Worm (Caenorhabditis elegans): ENCODE measurements around the gene T01H3.5.

T01H3.5 gene

DNA sequence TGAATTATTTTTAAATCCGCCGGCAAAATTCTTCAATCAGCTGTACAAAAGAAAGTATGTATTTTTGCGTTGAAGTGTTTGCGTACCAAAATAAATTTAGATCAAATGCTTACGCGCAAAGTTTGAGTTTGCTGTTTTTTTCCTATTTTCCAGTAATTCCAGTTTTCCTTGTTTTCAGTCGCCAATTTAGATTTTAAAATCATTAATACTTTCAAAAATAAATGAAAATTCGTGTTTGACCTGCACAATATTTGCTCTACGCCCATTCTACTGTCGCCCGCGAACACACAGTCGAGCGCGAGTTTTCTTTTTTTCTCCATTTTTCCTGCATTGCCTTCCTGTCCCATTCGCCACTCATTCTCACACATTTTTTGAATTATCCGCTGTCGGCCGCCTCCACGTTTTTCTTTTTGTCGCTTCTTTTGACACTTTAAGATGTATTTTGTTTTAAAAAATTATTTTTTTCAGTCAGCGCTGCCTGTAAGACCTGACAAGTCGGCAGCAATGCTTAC lies 13.4 kb downstream of the T01H3.5 start, which contains the start of gene ptc-1:
Gene ptc-1, plus strand, starts transcription at position 462 of the 512 bp plus-strand sequence.
- no peak for TF ChIP-seq nhr-19 (GFP tag; conservative IDR thresholded peaks at IDR 0.05)
- no peak for TF ChIP-seq efl-1 (optimal IDR thresholded peaks at IDR 0.05)
- peak in 1 of 2 experiments; percentile 45 for TF ChIP-seq efl-1 (GFP tag; optimal IDR thresholded peaks at IDR 0.05 in 1 of 2)
- TF ChIP-seq dsc-1 (tag; optimal IDR thresholded peaks at IDR 0.05) = peak; percentile 20

DNA sequence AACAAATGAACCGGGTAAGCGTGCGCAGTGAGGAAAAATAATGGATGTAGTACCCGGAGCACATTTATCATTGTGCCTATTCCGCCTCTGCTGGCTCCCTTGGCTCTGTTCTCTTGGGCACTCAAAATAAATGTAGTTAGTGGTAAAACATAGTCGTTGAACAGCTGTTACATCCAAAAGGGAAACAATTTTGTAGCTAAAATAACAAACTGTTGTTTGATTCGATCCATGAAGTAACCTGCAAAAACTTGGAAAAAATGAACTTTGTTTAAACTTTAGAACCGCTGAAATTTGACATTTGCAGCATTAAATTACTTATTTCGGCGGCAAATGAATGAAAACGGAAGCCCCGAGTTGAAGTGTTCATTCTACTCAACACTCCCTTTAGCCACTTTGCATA lies 14.2 kb downstream of the T01H3.5 start:
- TF ChIP-seq pax-3 (tag; optimal IDR thresholded peaks at IDR 0.05) (no peak), egl-13 (tag; optimal IDR thresholded peaks at IDR 0.05) (no peak), aha-1 (tag; optimal IDR thresholded peaks at IDR 0.05) (no peak), ztf-11 (tag; optimal IDR thresholded peaks at IDR 0.05) (no peak), efl-1 (optimal IDR thresholded peaks at IDR 0.05) (no peak), efl-1 (GFP tag; optimal IDR thresholded peaks at IDR 0.05 in 1 of 2) (peak in 1 of 2 experiments; percentile 48), nhr-85 (tag) (peak; percentile 43)

DNA sequence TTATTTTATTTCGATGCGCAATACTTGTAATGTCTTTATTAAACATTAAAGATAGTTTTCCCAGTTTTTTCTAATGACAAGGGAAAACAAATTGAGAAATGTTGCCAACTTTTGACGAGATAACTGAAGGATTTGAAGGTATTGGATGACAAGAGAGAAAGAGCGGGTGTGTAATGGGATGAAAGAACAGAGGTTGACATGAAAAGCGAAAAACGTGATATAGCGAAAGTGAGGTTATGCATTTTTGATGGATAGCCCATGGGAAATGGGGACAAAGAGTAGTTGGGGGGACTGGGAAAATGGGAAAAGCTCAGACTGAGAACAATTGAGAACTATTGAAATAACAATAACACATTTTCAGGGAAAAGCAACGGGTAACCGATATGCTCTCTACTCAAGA lies 15.8 kb downstream of the T01H3.5 start:
- TF ChIP-seq lsy-2 (tag; optimal IDR thresholded peaks at IDR 0.05) (peak in 1 of 2 experiments; percentile 16), pqm-1 (tag; optimal IDR thresholded peaks at IDR 0.05) (no peak), lin-15B (tag; optimal IDR thresholded peaks at IDR 0.05) (no peak), lin-14 (GFP tag; optimal IDR thresholded peaks at IDR 0.05) (peak; percentile 27), nhr-19 (GFP tag; conservative IDR thresholded peaks at IDR 0.05) (0 out of 2 replicates have a peak, but pooled peaks have one; percentile 6), blmp-1 (tag; optimal IDR thresholded peaks at IDR 0.05) (peak; percentile 84)

DNA sequence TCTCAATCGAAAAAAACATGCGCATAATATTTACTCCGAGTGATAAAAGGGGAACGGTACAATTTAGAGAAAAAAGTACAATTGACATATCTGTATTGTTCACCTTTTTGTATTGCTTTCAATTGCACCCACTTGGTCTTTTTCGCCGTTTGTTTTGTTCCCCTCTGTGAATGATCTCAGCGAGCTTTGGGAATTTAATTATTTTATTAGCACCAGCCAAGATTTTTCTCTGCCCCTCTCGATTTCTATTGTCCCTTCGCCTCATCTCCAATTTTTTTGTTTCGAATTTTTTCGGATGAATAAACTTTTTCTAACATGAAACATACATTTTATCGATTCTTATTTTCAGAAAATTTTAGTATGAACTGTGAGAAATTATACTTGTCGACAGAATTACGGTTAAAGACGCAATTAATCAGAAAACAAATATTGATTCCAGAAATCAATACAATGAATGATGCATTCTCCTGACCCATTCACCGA lies 20.8 kb downstream of the T01H3.5 start, which contains the start of gene rev-1:
Gene rev-1, plus strand, starts transcription at position 433 of the 483 bp plus-strand sequence.
- no peak for TF ChIP-seq snpc-4 (tag; optimal IDR thresholded peaks at IDR 0.05)
- TF ChIP-seq C04F5.9 (tag; optimal IDR thresholded peaks at IDR 0.05) = no peak
- peak; percentile 31 for TF ChIP-seq lin-14 (GFP tag; optimal IDR thresholded peaks at IDR 0.05)
- TF ChIP-seq aly-2 (tag; optimal IDR thresholded peaks at IDR 0.05) = peak; percentile 59
- TF ChIP-seq xbp-1 (tag; optimal IDR thresholded peaks at IDR 0.05) = no peak
- no peak for TF ChIP-seq efl-1 (optimal IDR thresholded peaks at IDR 0.05)
- peak in 1 of 2 experiments; percentile 65 for TF ChIP-seq efl-1 (GFP tag; optimal IDR thresholded peaks at IDR 0.05 in 1 of 2)
- TF ChIP-seq lir-3 (tag; optimal IDR thresholded peaks at IDR 0.05; ENCODE audit: poor library complexity) = no peak

DNA sequence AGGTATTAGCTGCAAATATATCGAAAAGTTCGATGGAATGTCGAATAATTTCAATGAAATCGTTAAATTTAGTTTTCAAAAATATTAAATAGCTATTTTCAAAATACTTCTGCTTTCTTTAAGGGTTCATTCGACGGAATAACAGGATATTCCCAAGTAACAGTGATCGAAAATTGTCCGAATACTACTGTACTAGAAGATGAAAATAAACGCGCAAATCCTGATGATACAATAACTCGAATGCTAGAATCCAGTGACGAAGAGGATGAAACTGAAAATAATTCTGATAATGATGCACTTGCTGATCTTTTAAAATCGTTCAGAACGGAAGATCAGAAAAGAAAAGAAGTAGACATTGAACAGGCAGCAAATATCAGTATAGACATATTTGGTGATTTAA lies 21.3 kb downstream of the T01H3.5 start:
- TF ChIP-seq lir-3 (tag; optimal IDR thresholded peaks at IDR 0.05; ENCODE audit: poor library complexity) (no peak), egl-27 (tag; optimal IDR thresholded peaks at IDR 0.05) (no peak), pag-3 (tag; optimal IDR thresholded peaks at IDR 0.05; ENCODE audit: borderline replicate concordance, insufficient read depth) (no peak), mdl-1 (tag; optimal IDR thresholded peaks at IDR 0.05) (no peak), ets-5 (GFP tag; IDR thresholded peaks at IDR 0.05) (no peak), ama-1 (optimal IDR thresholded peaks at IDR 0.05) (no peak), ceh-82 (tag; optimal IDR thresholded peaks at IDR 0.05) (no peak), tbx-2 (tag; optimal IDR thresholded peaks at IDR 0.05) (no peak), nhr-47 (tag; optimal IDR thresholded peaks at IDR 0.05) (no peak), nhr-28 (tag; optimal IDR thresholded peaks at IDR 0.05) (no peak), aha-1 (tag; optimal IDR thresholded peaks at IDR 0.05) (no peak), ces-1 (GFP tag; optimal IDR thresholded peaks at IDR 0.05) (no peak), unc-98 (GFP tag; IDR thresholded peaks at IDR 0.05) (no peak), unc-62 (GFP tag; optimal IDR thresholded peaks at IDR 0.05) (no peak)

DNA sequence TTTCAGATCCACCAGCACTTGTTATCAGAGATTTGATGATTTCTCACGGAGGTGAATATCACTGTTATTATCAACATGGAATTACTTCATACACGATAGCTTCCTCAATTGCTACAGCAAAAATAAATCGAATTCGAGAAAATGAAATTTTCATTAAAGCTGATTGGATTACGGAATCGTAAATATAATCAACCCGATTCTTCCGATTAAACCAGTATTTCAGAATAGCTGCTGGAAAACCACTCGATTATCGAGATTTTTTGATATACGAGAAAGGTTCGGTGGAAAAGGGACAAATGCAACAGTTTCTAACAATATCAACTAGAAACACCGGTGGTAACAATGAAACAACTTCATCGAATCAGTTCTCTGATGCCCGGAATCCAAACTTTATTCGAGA lies 22.6 kb downstream of the T01H3.5 start:
- TF ChIP-seq efl-1 (optimal IDR thresholded peaks at IDR 0.05) (no peak), efl-1 (GFP tag; optimal IDR thresholded peaks at IDR 0.05 in 1 of 2) (peak in 1 of 2 experiments; percentile 90), grh-1 (GFP tag; IDR thresholded peaks at IDR 0.05) (no peak), nhr-90 (tag; optimal IDR thresholded peaks at IDR 0.05; ENCODE audit: poor library complexity) (no peak)

Measured in whole organism, L1 larva.